Fruit fly (Drosophila melanogaster): Measurements from ENCODE around the gene sba.

- peak in 1 of 2 experiments; percentile 70 for TF ChIP-seq Hr78 (GFP tag; optimal IDR thresholded peaks at IDR 0.05)
- TF ChIP-seq CG2889 (GFP tag; IDR thresholded peaks at IDR 0.05), result no peak
- TF ChIP-seq gsb (GFP tag; IDR thresholded peaks at IDR 0.05), result no peak
- TF ChIP-seq HLH3B (GFP tag; IDR thresholded peaks at IDR 0.05), result no peak
- TF ChIP-seq CG10321 (GFP tag; IDR thresholded peaks at IDR 0.05), result no peak
- no peak for TF ChIP-seq pros (GFP tag; optimal IDR thresholded peaks at IDR 0.05)
- TF ChIP-seq scrt (GFP tag; optimal IDR thresholded peaks at IDR 0.05), result no peak
- TF ChIP-seq Hr3 (GFP tag; optimal IDR thresholded peaks at IDR 0.05), result no peak
- TF ChIP-seq pb (GFP tag; optimal IDR thresholded peaks at IDR 0.05), result no peak
Observed at dm6 chr3R:23874752-23875151, 48.0 kb downstream of the sba start.

All from whole organism, embryonic.